Fruit fly (Drosophila melanogaster): Measurements from ENCODE around the gene Nplp4.

Gene Nplp4

DNA sequence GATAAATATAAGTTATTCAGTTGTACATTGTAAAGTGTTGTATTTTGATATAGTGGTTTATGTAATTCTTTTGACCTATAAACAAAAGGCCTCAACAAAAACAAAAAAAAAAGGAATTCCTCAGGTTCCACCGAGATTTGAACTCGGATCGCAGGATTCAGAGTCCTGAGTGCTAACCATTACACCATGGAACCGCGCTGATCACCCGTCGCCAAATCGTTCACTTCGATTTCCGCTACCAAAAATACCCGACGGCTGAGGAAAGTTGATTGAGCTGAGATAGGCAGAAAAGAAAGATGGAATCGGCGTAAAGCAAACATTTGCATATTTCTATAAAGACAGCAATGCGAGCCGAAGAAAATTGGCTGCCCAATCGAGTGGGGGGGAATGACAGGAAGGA lies 4.8 kb downstream of the Nplp4 start (continued):
- TF ChIP-seq en (GFP tag; optimal IDR thresholded peaks at IDR 0.05) = no peak
- TF ChIP-seq row (GFP tag; IDR thresholded peaks at IDR 0.05) = no peak
- no peak for TF ChIP-seq Blimp-1 (GFP tag; optimal IDR thresholded peaks at IDR 0.05)
- TF ChIP-seq Pdp1 (GFP tag; optimal IDR thresholded peaks at IDR 0.05) = peak in 1 of 2 experiments; percentile 7
- TF ChIP-seq Bgb (GFP tag; IDR thresholded peaks at IDR 0.05; ENCODE audit: partially characterized antibody) = peak; percentile 56; the same call in 1 of the 2 replicates
- no peak for TF ChIP-seq CG1233 (GFP tag; optimal IDR thresholded peaks at IDR 0.05)
- no peak for TF ChIP-seq tio (GFP tag; optimal IDR thresholded peaks at IDR 0.05)
- no peak for TF ChIP-seq CG31441 (GFP tag; IDR thresholded peaks at IDR 0.05)
- TF ChIP-seq CG8478 (optimal IDR thresholded peaks at IDR 0.05) = no peak
- no peak for TF ChIP-seq Dad (GFP tag; optimal IDR thresholded peaks at IDR 0.05)
- TF ChIP-seq Kr (GFP tag; optimal IDR thresholded peaks at IDR 0.05) = no peak
- no peak for TF ChIP-seq Trl (optimal IDR thresholded peaks at IDR 0.05)
- TF ChIP-seq Trl (GFP tag; optimal IDR thresholded peaks at IDR 0.05) = no peak
- no peak for TF ChIP-seq CG9797 (GFP tag; optimal IDR thresholded peaks at IDR 0.05)
- TF ChIP-seq ac (GFP tag; optimal IDR thresholded peaks at IDR 0.05) = no peak
- TF ChIP-seq bsh (GFP tag; optimal IDR thresholded peaks at IDR 0.05) = no peak

dm6 chr2L:2013836-2014434 lies 5.7 kb downstream of the Nplp4 start:
- TF ChIP-seq dysf (GFP tag; IDR thresholded peaks at IDR 0.05) (0 out of 3 replicates have a peak, but pooled peaks have one; percentile 11), ranshi (GFP tag; IDR thresholded peaks at IDR 0.05) (no peak), tna (GFP tag; IDR thresholded peaks at IDR 0.05; ENCODE audit: partially characterized antibody) (no peak), Hr78 (GFP tag; optimal IDR thresholded peaks at IDR 0.05) (no peak), CG4360 (GFP tag; IDR thresholded peaks at IDR 0.05) (peak; percentile 83), dimm (GFP tag; IDR thresholded peaks at IDR 0.05) (no peak), stwl (tag; optimal IDR thresholded peaks at IDR 0.05) (no peak), Med (GFP tag) (no peak), CG11696 (GFP tag; IDR thresholded peaks at IDR 0.05) (no peak), amos (GFP tag; IDR thresholded peaks at IDR 0.05; ENCODE audit: partially characterized antibody) (no peak), phol (tag; optimal IDR thresholded peaks at IDR 0.05) (peak; percentile 5), aop (GFP tag; IDR thresholded peaks at IDR 0.05) (no peak), tin (GFP tag; optimal IDR thresholded peaks at IDR 0.05) (no peak), CG11247 (GFP tag; IDR thresholded peaks at IDR 0.05) (no peak), Jarid2 (GFP tag; optimal IDR thresholded peaks at IDR 0.05) (no peak), Poxn (GFP tag; IDR thresholded peaks at IDR 0.05) (no peak), grau (tag; optimal IDR thresholded peaks at IDR 0.05) (peak; percentile 79), CG15073 (GFP tag; optimal IDR thresholded peaks at IDR 0.05) (no peak), ase (GFP tag; IDR thresholded peaks at IDR 0.05) (no peak), CG31365 (tag; optimal IDR thresholded peaks at IDR 0.05) (no peak), GATAe (GFP tag; conservative IDR thresholded peaks at IDR 0.05) (no peak), NFAT (GFP tag; IDR thresholded peaks at IDR 0.05) (no peak), luna (GFP tag; optimal IDR thresholded peaks at IDR 0.05) (no peak), CG3407 (GFP tag; optimal IDR thresholded peaks at IDR 0.05) (no peak), bcd (GFP tag; optimal IDR thresholded peaks at IDR 0.05) (no peak), Meics (GFP tag; optimal IDR thresholded peaks at IDR 0.05) (peak; percentile 4), CG11695 (GFP tag; IDR thresholded peaks at IDR 0.05) (no peak), BtbVII (GFP tag; optimal IDR thresholded peaks at IDR 0.05) (no peak), CG17186 (GFP tag; optimal IDR thresholded peaks at IDR 0.05) (no peak), cg (GFP tag; optimal IDR thresholded peaks at IDR 0.05) (peak; percentile 16), gcm (GFP tag; optimal IDR thresholded peaks at IDR 0.05) (no peak), Myb (GFP tag; optimal IDR thresholded peaks at IDR 0.05) (no peak), Ssrp (tag; optimal IDR thresholded peaks at IDR 0.05) (no peak), lab (GFP tag; optimal IDR thresholded peaks at IDR 0.05) (peak; percentile 16), CG7839 (tag; optimal IDR thresholded peaks at IDR 0.05) (no peak)

Measured in whole organism, embryonic.